Fruit fly (Drosophila melanogaster) whole organism, pupa: ENCODE measurements around the gene CG42764.
A peak's percentile ranks its signal among the peaks of the same experiment; 100 is the strongest.

Source experiments
- CG10348 ChIP-seq: fragments of 200-800 bp; sonication (Bioruptor generic); IDR thresholded peaks from 2 replicates; pipeline ENCODE4 v1.3.6; 2022; ENCODE audit warnings: missing biosample characterization, missing genetic modification characterization
- CG12605 ChIP-seq: fragments of 200-800 bp; sonication (Bioruptor generic); IDR thresholded peaks from 2 replicates; pipeline ENCODE4 v1.3.6; 2022; ENCODE audit warnings: missing biosample characterization, missing genetic modification characterization
- CG13204 ChIP-seq: fragments of 200-800 bp; sonication (Bioruptor generic); optimal IDR thresholded peaks from 2 replicates; lab custom pipeline; 2018; ENCODE audit warnings: missing biosample characterization, mild to moderate bottlenecking, missing genetic modification characterization, moderate library complexity
- CG14655 ChIP-seq: fragments of 200-800 bp; sonication (Bioruptor generic); optimal IDR thresholded peaks from 3 replicates; lab custom pipeline; 2017; ENCODE audit warnings: mild to moderate bottlenecking, missing biosample characterization, missing genetic modification reagents, missing genetic modification characterization
- CG15710 ChIP-seq: fragments of 200-800 bp; sonication (Bioruptor generic); optimal IDR thresholded peaks from 2 replicates; lab custom pipeline; 2018; ENCODE audit warnings: missing biosample characterization, mild to moderate bottlenecking, missing genetic modification characterization, moderate library complexity
- CG17806 ChIP-seq: fragments of 200-800 bp; sonication (Bioruptor generic); optimal IDR thresholded peaks from 2 replicates; lab custom pipeline; 2018; ENCODE audit warnings: missing biosample characterization, mild to moderate bottlenecking, missing genetic modification characterization, moderate library complexity
- CG32121 ChIP-seq: fragments of 200-800 bp; sonication (Bioruptor generic); IDR thresholded peaks from 2 replicates; pipeline ENCODE4 v1.3.6; 2022; ENCODE audit warnings: missing biosample characterization, missing genetic modification characterization
- CG34367 ChIP-seq: fragments of 200-800 bp; sonication (Bioruptor generic); optimal IDR thresholded peaks from 2 replicates; lab custom pipeline; 2018; ENCODE audit warnings: missing biosample characterization, mild to moderate bottlenecking, missing genetic modification characterization
- CG4496 ChIP-seq: fragments of 200-800 bp; sonication (Bioruptor generic); IDR thresholded peaks from 3 replicates; pipeline ENCODE4 v1.3.6; 2022; ENCODE audit warnings: missing biosample characterization, missing genetic modification characterization
- CG8159 ChIP-seq: fragments of 200-800 bp; sonication (Bioruptor generic); optimal IDR thresholded peaks from 3 replicates; lab custom pipeline; 2018; ENCODE audit warnings: missing biosample characterization, mild to moderate bottlenecking, missing genetic modification characterization, moderate library complexity
- CG8301 ChIP-seq: fragments of 200-800 bp; sonication (Bioruptor generic); optimal IDR thresholded peaks from 2 replicates; lab custom pipeline; 2018; ENCODE audit warnings: missing biosample characterization, mild to moderate bottlenecking, missing genetic modification characterization
- CG9948 ChIP-seq: fragments of 200-800 bp; sonication (Bioruptor generic); optimal IDR thresholded peaks from 2 replicates; lab custom pipeline; 2018; ENCODE audit warnings: missing biosample characterization, mild to moderate bottlenecking, missing genetic modification characterization, moderate library complexity
- D1 ChIP-seq: fragments of 200-800 bp; sonication (Bioruptor generic); optimal IDR thresholded peaks from 2 replicates; lab custom pipeline; 2018; ENCODE audit warnings: missing biosample characterization, mild to moderate bottlenecking, missing genetic modification characterization, moderate library complexity
- EcR ChIP-seq: fragments of 200-800 bp; sonication (Bioruptor generic); optimal IDR thresholded peaks from 3 replicates; lab custom pipeline; 2019; ENCODE audit warnings: missing biosample characterization, missing genetic modification characterization, mild to moderate bottlenecking, moderate library complexity, missing genetic modification reagents
- Ets98B ChIP-seq: fragments of 200-800 bp; sonication (Bioruptor generic); IDR thresholded peaks from 2 replicates; pipeline ENCODE4 v1.3.6; 2022; ENCODE audit warnings: missing biosample characterization, missing genetic modification characterization
- Pif1A ChIP-seq: fragments of 200-800 bp; sonication (Bioruptor generic); optimal IDR thresholded peaks from 3 replicates; lab custom pipeline; 2016; ENCODE audit warnings: missing biosample characterization, missing genetic modification characterization
- Pif1B ChIP-seq: fragments of 200-800 bp; sonication (Bioruptor generic); optimal IDR thresholded peaks from 3 replicates; lab custom pipeline; 2016; ENCODE audit warnings: missing biosample characterization, missing genetic modification characterization
- Snoo ChIP-seq: fragments of 200-800 bp; sonication (Bioruptor generic); optimal IDR thresholded peaks from 3 replicates; lab custom pipeline; 2017; ENCODE audit warnings: missing biosample characterization, mild to moderate bottlenecking, missing genetic modification characterization, inconsistent platforms
- fd96Ca ChIP-seq: fragments of 200-800 bp; sonication (Bioruptor generic); IDR thresholded peaks from 3 replicates; pipeline ENCODE4 v1.3.6; 2022; ENCODE audit warnings: missing biosample characterization, missing genetic modification characterization
- gl ChIP-seq: fragments of 200-800 bp; sonication (Bioruptor generic); optimal IDR thresholded peaks from 2 replicates; lab custom pipeline; 2018; ENCODE audit warnings: missing biosample characterization, mild to moderate bottlenecking, missing genetic modification characterization
- rn ChIP-seq: fragments of 200-800 bp; sonication (Bioruptor generic); IDR thresholded peaks from 2 replicates; pipeline ENCODE4 v1.3.6; 2022; ENCODE audit warnings: missing biosample characterization, missing genetic modification characterization

Gene CG42764

dm6 chr3L:20487649-20488048, 21.8 kb upstream of the CG42764 start:
- TF ChIP-seq CG14655 (GFP tag; lab: Kevin White, UChicago) (no peak), rn (GFP tag; lab: Robert Waterston, UW) (no peak)

- TF ChIP-seq CG8301 (tag; lab: Kevin White, UChicago) (peak; percentile 81), Snoo (tag; lab: Kevin White, UChicago) (peak; percentile 83), CG34367 (peak; percentile 59), CG8159 (tag; lab: Kevin White, UChicago) (peak; percentile 80), CG10348 (GFP tag; lab: Robert Waterston, UW) (no peak), CG15710 (tag; lab: Kevin White, UChicago) (peak; percentile 73), CG12605 (no peak), EcR (GFP tag; lab: Kevin White, UChicago) (no peak), gl (tag; lab: Kevin White, UChicago) (peak; percentile 47), CG13204 (GFP tag; lab: Kevin White, UChicago) (no peak), fd96Ca (GFP tag; lab: Robert Waterston, UW) (no peak), CG9948 (tag; lab: Kevin White, UChicago) (peak; percentile 64), rn (GFP tag; lab: Robert Waterston, UW) (no peak), Pif1A (GFP tag; lab: Kevin White, UChicago) (peak; percentile 90), D1 (tag; lab: Kevin White, UChicago) (peak; percentile 75), CG32121 (no peak), CG14655 (GFP tag; lab: Kevin White, UChicago) (peak; percentile 83), CG4496 (GFP tag; lab: Robert Waterston, UW) (no peak), Ets98B (GFP tag; lab: Robert Waterston, UW) (no peak), Pif1B (GFP tag; lab: Kevin White, UChicago) (peak; percentile 83), CG17806 (peak; percentile 84)
Measured at dm6 chr3L:20474789-20475208, 9.0 kb upstream of the CG42764 start.

- no peak for TF ChIP-seq CG15710 (tag; lab: Kevin White, UChicago)
- TF ChIP-seq CG8159 (tag; lab: Kevin White, UChicago) = no peak
- TF ChIP-seq Ets98B (GFP tag; lab: Robert Waterston, UW) = no peak
- no peak for TF ChIP-seq fd96Ca (GFP tag; lab: Robert Waterston, UW)
- no peak for TF ChIP-seq Pif1A (GFP tag; lab: Kevin White, UChicago)
- TF ChIP-seq CG8301 (tag; lab: Kevin White, UChicago) = no peak
- no peak for TF ChIP-seq rn (GFP tag; lab: Robert Waterston, UW)
- TF ChIP-seq CG17806 = no peak
- no peak for TF ChIP-seq CG13204 (GFP tag; lab: Kevin White, UChicago)
- TF ChIP-seq EcR (GFP tag; lab: Kevin White, UChicago) = no peak
- TF ChIP-seq CG4496 (GFP tag; lab: Robert Waterston, UW) = no peak
- TF ChIP-seq CG9948 (tag; lab: Kevin White, UChicago) = no peak
- no peak for TF ChIP-seq CG14655 (GFP tag; lab: Kevin White, UChicago)
- no peak for TF ChIP-seq D1 (tag; lab: Kevin White, UChicago)
- no peak for TF ChIP-seq Snoo (tag; lab: Kevin White, UChicago)
Measured at dm6 chr3L:20474197-20474788, 8.5 kb upstream of the CG42764 start, which contains the start of gene isoQC. TSS of gene isoQC (plus strand) at chr3L:20474466.

- TF ChIP-seq CG15710 (tag; lab: Kevin White, UChicago) (peak; percentile 82), CG12605 (peak; percentile 64), CG34367 (peak; percentile 71), EcR (GFP tag; lab: Kevin White, UChicago) (no peak), CG13204 (GFP tag; lab: Kevin White, UChicago) (no peak), rn (GFP tag; lab: Robert Waterston, UW) (peak; percentile 61), CG8301 (tag; lab: Kevin White, UChicago) (peak; percentile 65), CG9948 (tag; lab: Kevin White, UChicago) (peak; percentile 74), Snoo (tag; lab: Kevin White, UChicago) (peak; percentile 72), CG17806 (peak; percentile 72), Pif1B (GFP tag; lab: Kevin White, UChicago) (peak; percentile 51), CG8159 (tag; lab: Kevin White, UChicago) (peak; percentile 81), CG10348 (GFP tag; lab: Robert Waterston, UW) (no peak), CG4496 (GFP tag; lab: Robert Waterston, UW) (peak; percentile 88), fd96Ca (GFP tag; lab: Robert Waterston, UW) (peak; percentile 57; the same call in 2 of the 3 replicates), CG32121 (peak; percentile 80), Ets98B (GFP tag; lab: Robert Waterston, UW) (peak; percentile 67), D1 (tag; lab: Kevin White, UChicago) (peak; percentile 18), gl (tag; lab: Kevin White, UChicago) (no peak), Pif1A (GFP tag; lab: Kevin White, UChicago) (peak; percentile 52), CG14655 (GFP tag; lab: Kevin White, UChicago) (peak; percentile 77)
- TF ChIP-seq, all 21 proteins: peak for 17
Measured at dm6 chr3L:20473021-20473799, 7.4 kb upstream of the CG42764 start, which contains the start of the genes CG32428 and CG5969. TSS of gene CG32428 (minus strand) at chr3L:20473723. TSS of gene CG5969 (plus strand) at chr3L:20473783.

dm6 chr3L:20472607-20473006, 6.8 kb upstream of the CG42764 start:
- TF ChIP-seq EcR (GFP tag; lab: Kevin White, UChicago) (peak; percentile 33), Pif1A (GFP tag; lab: Kevin White, UChicago) (no peak)
